Worm (Caenorhabditis elegans) whole organism, dauer: ENCODE results near the gene F13E9.13.

Experiments used
- unc-62 ChIP-seq: sonication (generic microtip); optimal IDR thresholded peaks from 2 replicates; lab custom pipeline; 2017; ENCODE audit warnings: missing biosample characterization, missing genetic modification reagents, missing genetic modification characterization

Gene F13E9.13

DNA sequence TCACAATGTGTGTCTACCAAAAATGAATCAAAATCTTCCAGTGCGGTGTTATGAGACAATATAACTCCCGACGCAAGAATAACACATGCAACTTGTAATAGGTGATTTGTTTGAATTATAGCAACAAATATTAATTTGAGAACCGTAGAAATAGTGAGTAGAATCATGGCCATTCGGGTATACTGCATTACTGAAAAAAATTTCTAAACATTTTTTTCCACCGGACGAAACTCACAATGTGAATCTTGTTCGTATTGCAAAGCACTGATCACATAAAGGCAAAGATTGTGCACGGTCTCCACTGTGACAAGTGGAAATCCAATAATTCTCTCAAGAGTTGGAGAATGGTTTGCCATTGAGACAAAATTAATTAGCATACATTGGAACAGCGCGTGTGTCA lies 21.1 kb downstream of the F13E9.13 start:
- TF ChIP-seq unc-62 (GFP tag; lab: Kevin White, UChicago) = no peak

DNA sequence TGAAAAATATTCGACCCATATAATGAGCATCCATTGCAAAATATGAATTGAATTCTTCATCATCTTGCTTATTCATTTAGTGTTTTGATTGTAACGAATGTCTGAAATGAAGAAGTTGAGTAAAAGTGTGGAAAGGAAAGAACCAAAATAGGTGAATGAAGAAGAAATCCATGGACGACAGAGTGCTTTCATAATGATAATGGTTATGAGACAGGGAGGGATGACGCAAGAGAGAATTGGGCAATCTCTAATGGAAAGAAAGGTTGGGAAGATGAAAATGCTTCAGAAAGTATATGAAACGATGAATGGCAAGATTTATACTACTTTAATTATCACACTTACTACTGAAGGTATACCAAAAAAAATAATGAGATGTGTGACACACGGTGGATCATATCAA lies 22.9 kb downstream of the F13E9.13 start, which contains the start of gene ZK596.3:
Gene ZK596.3 (minus strand): TSS at position 101 of the 400 bp plus-strand sequence.
- TF ChIP-seq unc-62 (GFP tag; lab: Kevin White, UChicago) = no peak

DNA sequence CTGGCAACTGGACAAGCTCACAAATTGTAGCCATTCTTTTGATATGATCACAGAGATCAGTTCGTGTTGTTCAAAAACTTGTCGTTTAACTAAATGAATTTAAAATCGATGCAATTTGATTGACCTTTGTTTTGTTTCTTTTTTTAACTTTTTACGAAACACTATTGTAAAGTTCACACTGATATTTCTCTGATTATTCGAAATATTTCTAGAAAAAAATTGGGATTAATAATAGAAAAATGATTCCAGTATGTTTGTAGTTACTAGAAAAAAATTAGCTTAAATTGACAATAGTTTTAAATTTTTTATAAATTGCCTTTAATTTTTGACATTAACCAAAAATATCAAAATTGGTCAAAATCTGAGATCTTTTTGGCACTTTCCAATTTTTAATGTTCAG lies 27.9 kb downstream of the F13E9.13 start, which contains the start of gene ZK596.2:
Gene ZK596.2 (minus strand): TSS at position 101 of the 400 bp plus-strand sequence.
- TF ChIP-seq unc-62 (GFP tag; lab: Kevin White, UChicago) = no peak

DNA sequence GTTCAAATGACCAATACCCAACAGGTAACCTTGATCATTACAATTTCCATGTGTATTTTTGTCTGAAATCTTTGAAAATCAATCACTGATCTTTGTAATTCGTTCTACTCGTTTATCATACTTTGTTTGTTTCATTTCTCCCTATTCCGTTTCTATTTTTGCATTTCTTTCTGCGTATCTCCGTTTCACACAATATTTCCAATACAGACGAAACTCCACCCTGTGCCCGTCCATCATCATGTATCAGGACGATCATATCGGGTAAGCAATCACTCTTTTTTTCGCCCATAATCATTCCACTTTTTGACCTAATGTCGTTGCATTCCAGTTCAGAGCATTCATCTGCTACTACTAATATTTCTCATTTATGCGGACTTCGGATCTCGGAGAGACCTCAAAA lies 28.4 kb downstream of the F13E9.13 start, which contains the start of gene pyk-2:
Gene pyk-2 (plus strand): TSS at position 206 of the 400 bp plus-strand sequence.
- no peak for TF ChIP-seq unc-62 (GFP tag; lab: Kevin White, UChicago)

DNA sequence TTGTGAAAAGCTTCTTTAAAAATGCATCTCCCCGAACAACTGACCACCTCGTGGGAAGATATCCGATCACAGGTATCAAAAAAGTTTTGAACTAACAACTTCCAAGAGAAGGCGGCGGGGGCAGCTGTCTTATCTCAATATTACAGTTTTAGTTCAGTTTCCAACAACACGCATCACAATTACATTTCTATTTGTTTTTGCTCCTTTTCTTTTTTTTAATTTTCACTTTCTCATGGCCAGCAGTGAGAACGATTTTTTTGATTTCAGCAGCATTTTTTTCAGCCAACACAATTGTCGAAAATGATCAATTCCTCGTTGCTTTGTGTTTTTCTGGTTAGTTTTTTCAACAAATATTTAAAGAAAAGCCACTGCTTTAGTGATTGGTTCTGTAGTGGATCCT lies 31.7 kb downstream of the F13E9.13 start, which contains the start of gene ZK593.2:
Gene ZK593.2 (plus strand): TSS at position 301 of the 400 bp plus-strand sequence.
- no peak for TF ChIP-seq unc-62 (GFP tag; lab: Kevin White, UChicago)

DNA sequence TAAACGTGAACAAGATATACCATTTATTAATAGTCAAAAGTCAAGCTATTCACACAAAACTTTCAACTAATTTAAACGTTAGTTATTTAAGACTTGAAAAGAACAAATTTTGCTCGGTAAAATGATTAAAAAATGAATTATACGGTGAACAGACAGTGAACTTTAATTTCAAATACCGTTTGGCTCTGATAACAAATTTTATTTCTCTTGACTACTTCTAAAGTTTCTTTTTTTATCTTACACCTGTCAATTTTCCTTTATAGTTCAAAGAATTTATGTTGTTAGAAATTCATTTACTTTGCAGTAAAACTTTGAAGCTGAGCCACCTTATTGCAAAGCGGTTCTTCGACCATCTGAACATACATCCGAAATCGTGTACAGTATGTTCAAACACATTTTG lies 34.0 kb downstream of the F13E9.13 start, which contains the start of gene ZK593.3:
Gene ZK593.3 (plus strand): TSS at position 301 of the 400 bp plus-strand sequence.
- TF ChIP-seq unc-62 (GFP tag; lab: Kevin White, UChicago) = no peak

DNA sequence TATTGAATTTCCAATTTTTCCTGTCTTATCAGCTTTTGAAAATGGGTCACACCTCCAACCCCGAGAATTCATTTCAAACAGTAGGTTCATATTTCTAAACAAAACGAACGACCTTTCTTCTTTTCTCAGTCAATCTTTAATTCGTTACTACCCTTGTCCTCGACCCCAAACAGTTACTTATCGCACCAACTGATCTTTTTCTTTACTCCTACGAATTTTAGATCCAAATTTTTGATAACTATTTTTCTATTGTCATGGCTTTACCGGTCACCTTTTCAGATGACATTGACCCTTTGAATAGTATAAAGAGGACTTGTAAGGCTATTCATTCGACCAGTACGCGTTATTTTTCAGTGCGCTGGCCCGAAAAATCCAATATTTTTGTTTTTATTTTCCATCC lies 34.8 kb downstream of the F13E9.13 start:
- no peak for TF ChIP-seq unc-62 (GFP tag; lab: Kevin White, UChicago)

DNA sequence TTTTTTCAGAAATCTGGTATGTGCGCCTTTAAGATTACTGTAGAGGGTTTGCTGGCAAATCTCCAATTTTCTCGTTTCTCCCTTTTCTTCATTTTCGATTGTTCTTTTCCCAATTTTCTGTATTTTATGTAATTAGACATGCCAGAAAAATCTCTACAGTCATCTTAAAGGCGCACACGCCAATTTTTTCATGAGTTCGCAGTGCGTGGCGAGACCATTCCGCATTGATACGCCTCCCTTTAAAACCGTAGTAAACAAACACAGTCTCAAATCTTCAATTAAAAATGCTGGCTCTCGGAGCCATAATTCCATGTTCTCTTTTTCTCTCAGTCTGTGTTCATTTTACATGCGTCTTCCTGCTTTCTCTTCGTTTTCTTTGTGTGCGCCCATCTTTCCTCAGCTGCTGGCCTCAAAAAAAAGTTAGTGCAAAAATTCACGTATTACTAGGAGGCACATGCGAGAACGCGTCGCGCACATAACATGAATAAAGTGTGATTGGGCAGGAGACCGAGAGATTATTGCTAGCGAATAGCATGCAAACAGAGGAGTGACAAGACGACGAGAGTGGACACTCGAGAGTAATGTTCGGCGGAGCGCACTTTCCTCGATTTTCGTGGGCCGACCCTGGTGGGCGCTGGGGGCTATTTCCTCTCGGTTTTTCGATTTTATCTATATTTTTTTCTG lies 37.7 kb downstream of the F13E9.13 start:
- TF ChIP-seq unc-62 (GFP tag; lab: Kevin White, UChicago) = no peak

DNA sequence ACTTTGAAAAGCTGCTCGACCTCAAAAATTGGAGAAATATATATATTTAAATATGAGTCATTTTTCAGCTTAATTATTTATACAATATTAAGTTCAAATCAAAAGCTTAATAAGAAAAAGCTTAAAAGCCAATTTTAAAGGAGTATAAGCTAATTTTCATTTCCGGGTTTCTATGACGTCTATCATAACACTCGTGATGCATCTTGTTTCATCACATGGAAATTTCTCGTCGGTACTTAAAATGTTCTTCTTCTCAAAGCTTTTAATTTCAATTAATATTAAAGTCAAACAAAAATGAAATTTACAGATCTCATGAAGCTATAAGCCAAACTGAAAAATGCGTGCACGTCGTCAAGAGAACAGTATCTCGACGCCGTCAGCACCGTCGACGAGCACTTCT lies 38.4 kb downstream of the F13E9.13 start, which contains the start of gene rbr-2:
Gene rbr-2 (plus strand): TSS at position 301 of the 400 bp plus-strand sequence.
- no peak for TF ChIP-seq unc-62 (GFP tag; lab: Kevin White, UChicago)
